Fruit fly (Drosophila melanogaster): ENCODE results near the gene Yod1.

Gene Yod1

DNA sequence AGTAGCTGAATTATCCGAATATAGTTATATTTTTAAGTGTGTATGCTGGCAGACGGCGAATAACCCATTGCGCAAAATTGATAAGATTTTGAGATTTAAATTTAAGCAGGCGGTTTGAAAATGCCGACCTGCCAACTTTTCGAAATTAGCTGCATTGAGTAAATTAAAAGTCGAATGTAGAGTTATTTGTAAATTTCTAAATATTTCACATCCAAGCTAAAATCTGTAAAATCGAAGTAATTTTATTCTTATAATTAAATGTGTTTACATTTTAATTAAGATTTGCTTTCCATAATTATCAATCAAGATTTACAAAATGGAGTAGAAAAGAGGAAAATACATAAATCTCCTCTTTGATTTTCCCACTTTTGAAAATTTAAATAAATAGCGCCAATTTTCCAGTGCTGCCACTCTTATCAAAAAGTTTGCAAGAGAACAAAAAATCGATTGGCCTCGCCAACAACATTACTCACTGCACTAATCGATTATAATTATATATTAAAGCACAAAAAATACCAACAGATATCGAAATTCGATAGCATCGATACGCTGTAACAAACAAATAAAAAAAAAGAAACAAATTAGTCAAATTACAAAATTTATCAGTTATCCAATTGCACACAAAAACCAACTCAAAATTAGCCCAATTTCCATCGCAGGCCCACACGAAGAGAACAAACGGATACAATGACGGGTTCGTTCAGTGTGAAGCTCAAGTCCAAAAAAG lies at the start of gene Yod1:
Gene Yod1, plus strand, starts transcription at position 168 of the 727 bp plus-strand sequence.
- TF ChIP-seq CG8632 (GFP tag; optimal IDR thresholded peaks at IDR 0.05) (no peak), svp (GFP tag) (peak; percentile 94), spab (GFP tag; optimal IDR thresholded peaks at IDR 0.05) (no peak), Eip78C (GFP tag) (peak; percentile 54), fkh (GFP tag; optimal IDR thresholded peaks at IDR 0.05) (peak; percentile 65), Ets21C (GFP tag; optimal IDR thresholded peaks at IDR 0.05) (no peak), pdm3 (GFP tag; optimal IDR thresholded peaks at IDR 0.05) (no peak), Sox14 (GFP tag; optimal IDR thresholded peaks at IDR 0.05) (peak; percentile 10), dsx (GFP tag; optimal IDR thresholded peaks at IDR 0.05; ENCODE audit: poor library complexity, severe bottlenecking) (peak; percentile 32), Smox (GFP tag; optimal IDR thresholded peaks at IDR 0.05) (peak; percentile 23)

DNA sequence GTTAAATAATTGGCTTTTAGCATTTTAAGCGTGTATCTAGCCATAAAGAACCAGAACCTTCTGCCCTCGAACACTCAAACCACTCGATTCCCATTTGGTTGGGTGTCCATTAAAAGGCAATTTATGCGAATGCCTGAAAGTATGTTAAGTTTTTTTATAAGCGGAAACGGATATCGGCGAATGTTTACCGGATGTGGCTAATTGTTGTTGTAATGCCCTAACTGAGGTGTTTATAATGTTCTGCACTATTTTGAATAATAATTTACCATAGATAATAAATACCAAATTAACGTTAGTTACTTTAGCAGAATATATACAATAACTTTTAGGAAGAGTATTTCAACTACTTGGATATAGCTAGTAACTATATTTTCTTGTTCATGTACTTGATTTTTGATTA lies 37.0 kb upstream of the Yod1 start:
- TF ChIP-seq cyc (GFP tag; optimal IDR thresholded peaks at IDR 0.05) (no peak), Sox15 (GFP tag; optimal IDR thresholded peaks at IDR 0.05) (no peak), svp (GFP tag) (no peak), OdsH (GFP tag; optimal IDR thresholded peaks at IDR 0.05) (peak; percentile 45), Eip75B (GFP tag; optimal IDR thresholded peaks at IDR 0.05) (peak; percentile 14), CG10669 (GFP tag; optimal IDR thresholded peaks at IDR 0.05) (peak; percentile 45), spab (GFP tag; optimal IDR thresholded peaks at IDR 0.05) (peak; percentile 15), CG1621 (tag; optimal IDR thresholded peaks at IDR 0.05) (peak; percentile 43), CG11902 (GFP tag; optimal IDR thresholded peaks at IDR 0.05) (no peak), pdm3 (GFP tag; optimal IDR thresholded peaks at IDR 0.05) (peak; percentile 18), CG3919 (GFP tag; optimal IDR thresholded peaks at IDR 0.05) (peak; percentile 53), CG4318 (GFP tag; optimal IDR thresholded peaks at IDR 0.05) (no peak), CG31627 (GFP tag; optimal IDR thresholded peaks at IDR 0.05) (no peak), CG8632 (GFP tag; optimal IDR thresholded peaks at IDR 0.05) (peak; percentile 37), CG34406 (GFP tag; optimal IDR thresholded peaks at IDR 0.05) (peak; percentile 58), CG15336 (GFP tag; IDR thresholded peaks at IDR 0.05) (no peak), Gug (GFP tag; IDR thresholded peaks at IDR 0.05) (no peak), Ets96B (tag; optimal IDR thresholded peaks at IDR 0.05) (no peak), achi (GFP tag; optimal IDR thresholded peaks at IDR 0.05) (peak; percentile 31), Eip93F (GFP tag; optimal IDR thresholded peaks at IDR 0.05) (no peak), Eip78C (GFP tag) (peak; percentile 89), fd59A (GFP tag; optimal IDR thresholded peaks at IDR 0.05) (no peak), salr (GFP tag; optimal IDR thresholded peaks at IDR 0.05) (peak in 1 of 2 experiments; percentile 35), Ets21C (GFP tag; optimal IDR thresholded peaks at IDR 0.05) (no peak), acj6 (GFP tag; optimal IDR thresholded peaks at IDR 0.05) (peak; percentile 31), Met (GFP tag; optimal IDR thresholded peaks at IDR 0.05) (peak; percentile 33), CG6808 (GFP tag; optimal IDR thresholded peaks at IDR 0.05) (peak; percentile 1), CG6792 (GFP tag; optimal IDR thresholded peaks at IDR 0.05) (peak; percentile 2), CG6854 (GFP tag; optimal IDR thresholded peaks at IDR 0.05) (no peak), topi (GFP tag; optimal IDR thresholded peaks at IDR 0.05) (peak; percentile 20), dsx (GFP tag; optimal IDR thresholded peaks at IDR 0.05; ENCODE audit: poor library complexity, severe bottlenecking) (no peak), Blimp-1 (GFP tag; optimal IDR thresholded peaks at IDR 0.05) (no peak), CG9139 (GFP tag; optimal IDR thresholded peaks at IDR 0.05) (peak; percentile 16), net (GFP tag; optimal IDR thresholded peaks at IDR 0.05) (peak; percentile 38), ss (GFP tag; optimal IDR thresholded peaks at IDR 0.05) (peak in 1 of 2 experiments; percentile 16), CG8119 (GFP tag; IDR thresholded peaks at IDR 0.05) (no peak), Sox102F (GFP tag; optimal IDR thresholded peaks at IDR 0.05) (peak; percentile 18), CG6163 (GFP tag; IDR thresholded peaks at IDR 0.05) (peak; percentile 75), CG32006 (GFP tag; optimal IDR thresholded peaks at IDR 0.05) (no peak), Hr39 (GFP tag; optimal IDR thresholded peaks at IDR 0.05) (no peak), dac (GFP tag; optimal IDR thresholded peaks at IDR 0.05) (no peak)
